Worm (Caenorhabditis elegans) whole organism, L4 larva: ENCODE measurements around the gene T21E8.4.

Experiments used
- F37D6.2 ChIP-seq: sonication (generic microtip); optimal IDR thresholded peaks from 2 replicates; lab custom pipeline; 2016; ENCODE audit warnings: mild to moderate bottlenecking, missing genetic modification characterization, missing compliant biosample characterization
- F49E8.2 ChIP-seq: sonication (generic microtip); optimal IDR thresholded peaks from 2 replicates; lab custom pipeline; 2016; ENCODE audit warnings: missing compliant biosample characterization, mild to moderate bottlenecking, missing genetic modification characterization, borderline replicate concordance
- Y105C5A.15 ChIP-seq: fragments of 200-800 bp; sonication (Bioruptor generic); IDR thresholded peaks from 2 replicates; pipeline ENCODE4 v1.3.6; 2022; ENCODE audit warnings: missing genetic modification characterization, missing compliant biosample characterization
- Y48G9A.11 ChIP-seq: fragments of 200-800 bp; sonication (Bioruptor generic); IDR thresholded peaks from 2 replicates; pipeline ENCODE4 v1.3.6; 2022; ENCODE audit warnings: missing genetic modification reagents, missing genetic modification characterization, missing compliant biosample characterization
- ZK546.5 ChIP-seq, 2 experiments: sonication (generic microtip); optimal IDR thresholded peaks; 2 replicates each; lab custom pipeline; 2017; ENCODE audit warnings: missing biosample characterization in 2 of 2, missing genetic modification characterization in 2 of 2
- aha-1 ChIP-seq: fragments of 150-350 bp; peaks from one replicate; lab custom pipeline; 2014; ENCODE audit warnings: missing biosample characterization, missing genetic modification characterization
- attf-4 ChIP-seq: sonication (generic microtip); optimal IDR thresholded peaks from 3 replicates; lab custom pipeline; 2017; ENCODE audit warnings: missing biosample characterization, missing genetic modification characterization
- ceh-32 ChIP-seq: sonication (generic microtip); optimal IDR thresholded peaks from 2 replicates; lab custom pipeline; 2016; ENCODE audit warnings: mild to moderate bottlenecking, missing genetic modification characterization, missing compliant biosample characterization; ENCODE audit not compliant: poor library complexity
- ceh-82 ChIP-seq: sonication (generic microtip); optimal IDR thresholded peaks from 2 replicates; lab custom pipeline; 2017; ENCODE audit warnings: missing biosample characterization, missing genetic modification characterization
- ces-1 ChIP-seq: fragments of 150-350 bp; sonication (generic microtip); optimal IDR thresholded peaks from 4 replicates; lab custom pipeline; 2014; ENCODE audit warnings: missing biosample characterization, missing genetic modification reagents, missing genetic modification characterization
- ctbp-1 ChIP-seq: fragments of 200-800 bp; sonication (Bioruptor generic); IDR thresholded peaks from 2 replicates; pipeline ENCODE4 v1.3.6; 2022; ENCODE audit warnings: missing genetic modification reagents, missing genetic modification characterization, missing compliant biosample characterization
- daf-16 ChIP-seq, 3 experiments: sonication (generic microtip); optimal IDR thresholded peaks; 2 replicates each; lab custom pipeline; 2016 to 2017; ENCODE audit warnings: missing genetic modification characterization in 3 of 3, missing genetic modification reagents in 3 of 3, mild to moderate bottlenecking in 2 of 3, missing compliant biosample characterization in 2 of 3, missing biosample characterization in 1 of 3, moderate library complexity in 1 of 3
- daf-8 ChIP-seq: fragments of 200-800 bp; sonication (Bioruptor generic); IDR thresholded peaks from 2 replicates; pipeline ENCODE4 v1.3.6; 2022; ENCODE audit warnings: missing genetic modification characterization, missing compliant biosample characterization
- dmd-6 ChIP-seq: fragments of 200-800 bp; sonication (Bioruptor generic); IDR thresholded peaks from 2 replicates; pipeline ENCODE4 v1.3.6; 2022; ENCODE audit warnings: missing genetic modification reagents, missing genetic modification characterization, missing compliant biosample characterization
- dpl-1 ChIP-seq: fragments of 150-350 bp; optimal IDR thresholded peaks from 2 replicates; lab custom pipeline; 2014; ENCODE audit warnings: missing biosample characterization, missing genetic modification reagents, missing genetic modification characterization
- duxl-1 ChIP-seq: sonication (generic microtip); optimal IDR thresholded peaks from 2 replicates; lab custom pipeline; 2016; ENCODE audit warnings: mild to moderate bottlenecking, missing genetic modification characterization, moderate library complexity, missing compliant biosample characterization; ENCODE audit not compliant: poor library complexity
- dve-1 ChIP-seq: sonication (generic microtip); optimal IDR thresholded peaks from 2 replicates; lab custom pipeline; 2017; ENCODE audit warnings: antibody characterized with exemption, mild to moderate bottlenecking, missing genetic modification characterization, missing compliant biosample characterization; ENCODE audit not compliant: insufficient read depth
- egl-43 ChIP-seq: fragments of 200-800 bp; sonication (Bioruptor generic); IDR thresholded peaks from 2 replicates; pipeline ENCODE4 v1.3.6; 2022; ENCODE audit warnings: missing genetic modification reagents, missing genetic modification characterization, missing compliant biosample characterization
- gei-8 ChIP-seq: fragments of 200-800 bp; sonication (Bioruptor generic); optimal IDR thresholded peaks from 2 replicates; lab custom pipeline; 2018; ENCODE audit warnings: mild to moderate bottlenecking, missing genetic modification characterization, missing compliant biosample characterization
- hlh-11 ChIP-seq: fragments of 200-800 bp; sonication (Bioruptor generic); optimal IDR thresholded peaks from 2 replicates; lab custom pipeline; 2018; ENCODE audit warnings: mild to moderate bottlenecking, missing genetic modification characterization, missing compliant biosample characterization
- hlh-30 ChIP-seq: sonication (generic microtip); optimal IDR thresholded peaks from 2 replicates; lab custom pipeline; 2017; ENCODE audit warnings: antibody characterized with exemption, mild to moderate bottlenecking, missing genetic modification characterization, missing compliant biosample characterization; ENCODE audit not compliant: insufficient read depth
- jun-1 ChIP-seq: fragments of 150-350 bp; optimal IDR thresholded peaks from 2 replicates; lab custom pipeline; 2014; ENCODE audit warnings: missing biosample characterization, missing genetic modification reagents, missing genetic modification characterization
- lin-1 ChIP-seq: fragments of 200-800 bp; sonication (Bioruptor generic); IDR thresholded peaks from 2 replicates; pipeline ENCODE4 v1.3.6; 2022; ENCODE audit warnings: missing genetic modification reagents, missing genetic modification characterization, missing compliant biosample characterization
- lin-15B ChIP-seq: fragments of 150-350 bp; sonication (generic microtip); optimal IDR thresholded peaks from 3 replicates; lab custom pipeline; 2014; ENCODE audit warnings: missing biosample characterization, missing genetic modification characterization
- lin-38 ChIP-seq: fragments of 200-800 bp; sonication (Bioruptor generic); IDR thresholded peaks from 2 replicates; pipeline ENCODE4 v1.3.6; 2022; ENCODE audit warnings: missing genetic modification reagents, missing genetic modification characterization, missing compliant biosample characterization
- lsy-2 ChIP-seq, 2 experiments: fragments of 150-350 bp in 1 of 2; sonication (generic microtip) in 1 of 2; optimal IDR thresholded peaks; 2 replicates each; lab custom pipeline; 2014 to 2017; ENCODE audit warnings: missing biosample characterization in 2 of 2, missing genetic modification characterization in 2 of 2
- madf-9 ChIP-seq: fragments of 200-800 bp; sonication (Bioruptor generic); conservative IDR thresholded peaks from 2 replicates; pipeline ENCODE4 v1.3.6; 2022; ENCODE audit warnings: missing genetic modification reagents, missing genetic modification characterization, missing compliant biosample characterization
- mdt-29 ChIP-seq: fragments of 200-800 bp; sonication (Bioruptor generic); IDR thresholded peaks from 2 replicates; pipeline ENCODE4 v1.3.6; 2022; ENCODE audit warnings: missing genetic modification reagents, missing genetic modification characterization, missing compliant biosample characterization
- mes-2 ChIP-seq: sonication (generic microtip); optimal IDR thresholded peaks from 2 replicates; lab custom pipeline; 2016; ENCODE audit warnings: missing genotype, mild to moderate bottlenecking, missing genetic modification characterization, missing compliant biosample characterization; ENCODE audit not compliant: poor library complexity, severe bottlenecking
- nhr-10 ChIP-seq: fragments of 150-350 bp; optimal IDR thresholded peaks from 2 replicates; lab custom pipeline; 2014; ENCODE audit warnings: missing biosample characterization, missing genetic modification characterization
- nhr-102 ChIP-seq: sonication (generic microtip); optimal IDR thresholded peaks from 2 replicates; lab custom pipeline; 2016; ENCODE audit warnings: mild to moderate bottlenecking, missing genetic modification characterization, moderate library complexity, missing compliant biosample characterization
- nhr-11 ChIP-seq: fragments of 150-350 bp; optimal IDR thresholded peaks from 2 replicates; lab custom pipeline; 2014; ENCODE audit warnings: missing biosample characterization, missing genetic modification characterization
- nhr-237 ChIP-seq: sonication (generic microtip); optimal IDR thresholded peaks from 2 replicates; lab custom pipeline; 2017; ENCODE audit warnings: missing biosample characterization, missing genetic modification characterization
- nhr-28 ChIP-seq: fragments of 150-350 bp; optimal IDR thresholded peaks from 2 replicates; lab custom pipeline; 2014; ENCODE audit warnings: missing biosample characterization, missing genetic modification characterization
- nhr-48 ChIP-seq: sonication (generic microtip); optimal IDR thresholded peaks from 2 replicates; lab custom pipeline; 2016; ENCODE audit warnings: mild to moderate bottlenecking, missing genetic modification characterization, missing compliant biosample characterization
- nhr-6 ChIP-seq: fragments of 150-350 bp; optimal IDR thresholded peaks from 2 replicates; lab custom pipeline; 2014; ENCODE audit warnings: missing biosample characterization, missing genetic modification characterization
- nhr-77 ChIP-seq: fragments of 150-350 bp; optimal IDR thresholded peaks from 2 replicates; lab custom pipeline; 2014; ENCODE audit warnings: missing biosample characterization, missing genetic modification characterization
- pqm-1 ChIP-seq: sonication (generic microtip); optimal IDR thresholded peaks from 2 replicates; lab custom pipeline; 2017; ENCODE audit warnings: missing biosample characterization, missing genetic modification characterization
- rbr-2 ChIP-seq: sonication (generic microtip); optimal IDR thresholded peaks from 2 replicates; lab custom pipeline; 2016; ENCODE audit warnings: missing genotype, missing genetic modification characterization, missing compliant biosample characterization
- set-16 ChIP-seq: fragments of 200-800 bp; sonication (Bioruptor generic); IDR thresholded peaks from 2 replicates; pipeline ENCODE4 v1.3.6; 2022; ENCODE audit warnings: missing genetic modification reagents, missing genetic modification characterization, missing compliant biosample characterization
- snpc-1.2 ChIP-seq: fragments of 200-800 bp; sonication (Bioruptor generic); IDR thresholded peaks from 2 replicates; pipeline ENCODE4 v1.3.6; 2022; ENCODE audit warnings: missing genetic modification reagents, missing genetic modification characterization, missing compliant biosample characterization
- spr-1 ChIP-seq: sonication (generic microtip); optimal IDR thresholded peaks from 2 replicates; lab custom pipeline; 2016; ENCODE audit warnings: mild to moderate bottlenecking, missing genetic modification characterization, missing compliant biosample characterization
- tra-1 ChIP-seq: fragments of 200-800 bp; sonication (Bioruptor generic); IDR thresholded peaks from 2 replicates; pipeline ENCODE4 v1.3.6; 2022; ENCODE audit warnings: missing genetic modification reagents, missing genetic modification characterization, missing compliant biosample characterization
- unc-39 ChIP-seq: sonication (generic microtip); optimal IDR thresholded peaks from 2 replicates; lab custom pipeline; 2017; ENCODE audit warnings: missing biosample characterization, missing genetic modification characterization
- unc-62 ChIP-seq, 3 experiments: fragments of 150-350 bp in 1 of 3; sonication (generic microtip); optimal IDR thresholded peaks in 2 of 3; peaks in 1 of 3; 1 replicate in 1 of 3; 2 replicates in 2 of 3; lab custom pipeline; 2014 to 2017; ENCODE audit warnings: missing biosample characterization in 3 of 3, missing genetic modification characterization in 3 of 3, missing genetic modification reagents in 3 of 3, missing genotype in 1 of 3
- zfp-2 ChIP-seq: sonication (generic microtip); optimal IDR thresholded peaks from 2 replicates; lab custom pipeline; 2016; ENCODE audit warnings: mild to moderate bottlenecking, missing genetic modification characterization, missing compliant biosample characterization
- zfp-3 ChIP-seq: fragments of 200-800 bp; sonication (Bioruptor generic); conservative IDR thresholded peaks from 2 replicates; pipeline ENCODE4 v1.3.6; 2022; ENCODE audit warnings: missing genetic modification reagents, missing genetic modification characterization, missing compliant biosample characterization
- zip-2 ChIP-seq: fragments of 150-350 bp; optimal IDR thresholded peaks from 2 replicates; lab custom pipeline; 2014; ENCODE audit warnings: missing biosample characterization, missing genetic modification characterization
- ztf-11 ChIP-seq: fragments of 150-350 bp; optimal IDR thresholded peaks from 2 replicates; lab custom pipeline; 2014; ENCODE audit warnings: missing biosample characterization, missing genetic modification characterization

Gene T21E8.4

DNA sequence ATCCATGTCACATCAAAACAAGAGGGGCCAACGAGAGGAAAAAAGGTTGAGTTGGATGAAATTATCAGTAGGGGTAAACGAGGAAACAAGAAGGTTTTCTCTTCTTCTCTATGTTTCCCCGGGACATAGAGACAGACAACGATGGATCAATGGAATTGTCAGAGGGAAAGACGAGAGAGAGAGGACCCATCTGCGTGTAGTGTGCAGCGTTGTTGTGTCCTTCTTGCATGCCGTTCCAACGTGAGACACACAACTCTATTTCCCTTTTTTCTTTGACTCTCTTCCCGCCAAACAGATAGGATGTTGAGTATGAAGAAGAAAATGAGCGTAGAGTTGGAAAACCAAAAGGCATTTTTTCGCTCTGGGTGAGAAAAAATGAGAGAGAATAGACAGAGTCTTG is 20.3 kb downstream of the T21E8.4 start (continued):
- TF ChIP-seq lin-15B (no peak), ctbp-1 (GFP tag; lab: Robert Waterston, UW) (0 out of 2 replicates have a peak, but pooled peaks have one; percentile 38), gei-8 (GFP tag; lab: Kevin White, UChicago) (no peak), daf-8 (GFP tag; lab: Robert Waterston, UW) (no peak), dpl-1 (GFP tag; lab: Kevin White, UChicago) (peak; percentile 21), lin-1 (GFP tag; lab: Robert Waterston, UW) (no peak), attf-4 (tag; lab: Kevin White, UChicago) (no peak), unc-62 (GFP tag; optimal IDR thresholded peaks at IDR 0.05 in 1 of 2; lab: Kevin White, UChicago) (peak in 1 of 2 experiments; percentile 97), unc-62 (tag; optimal IDR thresholded peaks at IDR 0.05; lab: Kevin White, UChicago) (no peak), lsy-2 (tag; optimal IDR thresholded peaks at IDR 0.05; lab: Kevin White, UChicago) (peak in 1 of 2 experiments; percentile 61), hlh-11 (peak; percentile 80), aha-1 (tag; lab: Kevin White, UChicago) (peak; percentile 99), madf-9 (GFP tag; lab: Robert Waterston, UW) (0 out of 2 replicates have a peak, but pooled peaks have one; percentile 23), snpc-1.2 (GFP tag; lab: Robert Waterston, UW) (no peak), spr-1 (tag; lab: Kevin White, UChicago) (no peak), nhr-6 (tag; lab: Kevin White, UChicago) (no peak), rbr-2 (tag; lab: Kevin White, UChicago) (peak; percentile 66), nhr-11 (tag; lab: Kevin White, UChicago) (peak; percentile 87)
- TF ChIP-seq, all 104 proteins: peak for 23

DNA sequence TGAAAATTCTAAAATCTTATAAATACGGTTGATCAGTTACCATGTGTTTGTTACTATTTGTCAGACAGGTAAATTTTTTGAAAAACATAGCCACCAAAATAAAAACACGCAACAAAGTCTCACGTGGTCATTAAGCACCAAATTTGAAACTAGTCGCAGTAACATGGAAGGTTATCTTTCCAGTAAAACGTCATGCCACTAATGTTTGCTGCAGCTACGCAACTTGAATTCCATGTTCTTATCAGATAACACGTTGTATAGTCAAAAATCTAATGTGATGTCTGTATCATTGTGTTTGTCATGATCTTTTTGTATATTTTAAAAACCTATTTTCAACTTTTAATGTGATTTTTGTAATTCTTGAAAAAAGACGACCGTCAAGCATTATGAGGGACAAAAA is 21.2 kb downstream of the T21E8.4 start:
- TF ChIP-seq ces-1 (GFP tag; lab: Kevin White, UChicago) (no peak), zip-2 (peak; percentile 24), lin-38 (GFP tag; lab: Robert Waterston, UW) (no peak), Y48G9A.11 (no peak), ceh-82 (tag; lab: Kevin White, UChicago) (no peak), lsy-2 (tag; optimal IDR thresholded peaks at IDR 0.05; lab: Kevin White, UChicago) (no peak), hlh-11 (peak; percentile 83), nhr-77 (tag; lab: Kevin White, UChicago) (no peak), mes-2 (tag; lab: Kevin White, UChicago) (no peak), egl-43 (GFP tag; lab: Robert Waterston, UW) (no peak), dve-1 (tag; lab: Kevin White, UChicago) (peak; percentile 86), unc-39 (tag; lab: Kevin White, UChicago) (no peak), Y105C5A.15 (GFP tag; lab: Robert Waterston, UW) (no peak), hlh-30 (peak; percentile 66), jun-1 (tag; lab: Kevin White, UChicago) (no peak), dmd-6 (GFP tag; lab: Robert Waterston, UW) (peak; percentile 79), nhr-237 (tag; lab: Kevin White, UChicago) (no peak), F49E8.2 (tag; lab: Kevin White, UChicago) (no peak), nhr-10 (tag; lab: Kevin White, UChicago) (no peak), tra-1 (GFP tag; lab: Robert Waterston, UW) (0 out of 2 replicates have a peak, but pooled peaks have one; percentile 23), attf-4 (tag; lab: Kevin White, UChicago) (no peak), mdt-29 (GFP tag; lab: Robert Waterston, UW) (no peak), pqm-1 (tag; lab: Kevin White, UChicago) (peak; percentile 79), duxl-1 (no peak), nhr-48 (tag; lab: Kevin White, UChicago) (peak; percentile 43), zfp-2 (tag; lab: Kevin White, UChicago) (no peak), ceh-32 (no peak), set-16 (GFP tag; lab: Robert Waterston, UW) (no peak), ZK546.5 (tag; optimal IDR thresholded peaks at IDR 0.05; lab: Kevin White, UChicago) (no peak), daf-16 (GFP tag; optimal IDR thresholded peaks at IDR 0.05; lab: Kevin White, UChicago) (no peak), daf-16 (tag; optimal IDR thresholded peaks at IDR 0.05; lab: Kevin White, UChicago) (peak; percentile 90), ztf-11 (tag; lab: Kevin White, UChicago) (no peak), zfp-3 (GFP tag; lab: Robert Waterston, UW) (no peak), F37D6.2 (tag; lab: Kevin White, UChicago) (no peak), snpc-1.2 (GFP tag; lab: Robert Waterston, UW) (no peak), nhr-102 (peak; percentile 5), nhr-28 (tag; lab: Kevin White, UChicago) (peak; percentile 78)
